Worm (Caenorhabditis elegans) whole organism, early embryonic: Measurements from ENCODE around the gene Y6E2A.10.

Experiments used
- B0310.2 ChIP-seq: sonication (generic microtip); optimal IDR thresholded peaks from 2 replicates; lab custom pipeline; 2016; ENCODE audit warnings: mild to moderate bottlenecking, missing genetic modification characterization, missing compliant biosample characterization
- F13C5.2 ChIP-seq: sonication (generic microtip); optimal IDR thresholded peaks from 2 replicates; lab custom pipeline; 2017; ENCODE audit warnings: mild to moderate bottlenecking, missing genetic modification characterization, inconsistent platforms, missing compliant biosample characterization
- aly-1 ChIP-seq: sonication (generic microtip); optimal IDR thresholded peaks from 2 replicates; lab custom pipeline; 2016; ENCODE audit warnings: missing genetic modification characterization, missing compliant biosample characterization
- ama-1 ChIP-seq: fragments of 150-350 bp; optimal IDR thresholded peaks from 2 replicates; lab custom pipeline; 2014
- ceh-13 ChIP-seq: fragments of 200-800 bp; sonication (Bioruptor generic); optimal IDR thresholded peaks from 2 replicates; lab custom pipeline; 2018; ENCODE audit warnings: mild to moderate bottlenecking, missing genetic modification characterization, missing compliant biosample characterization
- ceh-36 ChIP-seq: sonication (generic microtip); optimal IDR thresholded peaks from 2 replicates; lab custom pipeline; 2016; ENCODE audit warnings: missing genetic modification characterization, inconsistent platforms, missing compliant biosample characterization
- ets-7 ChIP-seq: sonication (generic microtip); optimal IDR thresholded peaks from 2 replicates; lab custom pipeline; 2016; ENCODE audit warnings: missing genotype, missing genetic modification characterization, missing compliant biosample characterization
- hnd-1 ChIP-seq: sonication (generic microtip); optimal IDR thresholded peaks from 2 replicates; lab custom pipeline; 2016; ENCODE audit warnings: missing genetic modification characterization, missing compliant biosample characterization
- tbx-37 ChIP-seq: fragments of 200-800 bp; sonication (Bioruptor generic); conservative IDR thresholded peaks from 2 replicates; pipeline ENCODE4 v1.3.6; 2022; ENCODE audit warnings: missing genetic modification reagents, missing genetic modification characterization, missing compliant biosample characterization

DNA sequence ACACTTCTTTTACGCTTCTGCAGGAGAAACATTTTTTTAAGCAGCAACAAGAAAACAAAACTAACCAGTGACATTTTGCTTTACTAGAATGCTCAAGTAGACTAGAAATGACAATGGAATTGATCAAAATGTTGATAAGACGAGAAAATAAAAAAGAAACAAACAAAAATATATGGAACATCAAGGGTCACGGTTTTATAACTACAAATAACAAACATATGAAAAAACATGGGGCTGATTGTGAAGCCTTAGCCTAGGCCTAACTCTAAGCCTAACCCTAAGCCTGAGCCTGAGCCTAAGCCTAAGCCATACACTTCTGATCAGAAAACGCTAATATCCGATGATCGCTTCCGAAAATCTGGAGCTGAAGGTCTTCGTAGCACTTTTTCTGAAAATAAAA lies at the start of gene Y6E2A.10:
- TF ChIP-seq ama-1 (lab: Kevin White, UChicago) (no peak), ceh-36 (tag; lab: Kevin White, UChicago) (no peak), hnd-1 (tag; lab: Kevin White, UChicago) (no peak), B0310.2 (tag; lab: Kevin White, UChicago) (no peak), tbx-37 (GFP tag; lab: Robert Waterston, UW) (no peak), ceh-13 (no peak), ets-7 (tag; lab: Kevin White, UChicago) (no peak), aly-1 (tag; lab: Kevin White, UChicago) (no peak), F13C5.2 (tag; lab: Kevin White, UChicago) (no peak)
